Worm (Caenorhabditis elegans) whole organism, L1 larva: Measurements from ENCODE around the gene srd-17.

ENCODE experiments used
- ama-1 ChIP-seq: fragments of 150-350 bp; optimal IDR thresholded peaks from 2 replicates; lab custom pipeline; 2014
- ceh-90 ChIP-seq: sonication (generic microtip); optimal IDR thresholded peaks from 2 replicates; lab custom pipeline; 2016; ENCODE audit warnings: missing genetic modification characterization, missing compliant biosample characterization
- lin-39 ChIP-seq: fragments of 150-350 bp; optimal IDR thresholded peaks from 2 replicates; lab custom pipeline; 2014; ENCODE audit warnings: missing biosample characterization, missing genetic modification reagents, missing genetic modification characterization
- nhr-19 ChIP-seq: fragments of 200-800 bp; sonication (Bioruptor generic); conservative IDR thresholded peaks from 2 replicates; pipeline ENCODE4 v1.3.6; 2022; ENCODE audit warnings: missing genetic modification characterization, missing compliant biosample characterization
- nhr-85 ChIP-seq: sonication (generic microtip); peaks from one replicate; lab custom pipeline; 2016; ENCODE audit warnings: missing genetic modification characterization, inconsistent platforms, missing compliant biosample characterization
- pag-3 ChIP-seq: sonication (generic microtip); optimal IDR thresholded peaks from 2 replicates; lab custom pipeline; 2017; ENCODE audit warnings: missing genetic modification characterization, mild to moderate bottlenecking, missing compliant biosample characterization, antibody characterized with exemption, borderline replicate concordance; ENCODE audit not compliant: insufficient read depth

DNA sequence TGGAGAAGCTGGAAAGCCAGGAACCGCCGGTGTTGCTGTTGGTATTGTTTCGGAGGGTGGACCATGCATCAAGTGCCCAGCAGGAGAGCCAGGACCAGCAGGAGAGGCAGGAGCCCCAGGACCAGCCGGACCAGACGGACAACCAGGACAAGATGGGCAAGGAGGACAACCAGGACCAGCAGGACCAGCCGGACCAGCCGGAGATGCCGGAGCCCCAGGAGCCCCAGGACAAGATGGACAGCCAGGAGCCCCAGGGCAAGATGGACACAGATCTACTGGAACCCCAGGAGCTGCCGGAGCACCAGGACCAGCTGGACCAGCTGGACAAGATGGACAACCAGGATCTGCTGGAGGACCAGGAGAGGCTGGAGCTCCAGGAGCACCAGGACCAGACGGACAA, 10.3 kb upstream of the srd-17 start:
- TF ChIP-seq nhr-85 (tag; lab: Kevin White, UChicago), result no peak
- TF ChIP-seq lin-39 (tag; lab: Kevin White, UChicago), result no peak
- TF ChIP-seq ceh-90 (tag; lab: Kevin White, UChicago), result no peak
- no peak for TF ChIP-seq pag-3
- no peak for TF ChIP-seq nhr-19 (GFP tag; lab: Robert Waterston, UW)
- TF ChIP-seq ama-1 (lab: Kevin White, UChicago), result no peak
